Fruit fly (Drosophila melanogaster) whole organism, pupa: ENCODE measurements around the gene goe.

Experiments
- CG8301 ChIP-seq: fragments of 200-800 bp; sonication (Bioruptor generic); optimal IDR thresholded peaks from 2 replicates; lab custom pipeline; 2018; ENCODE audit warnings: missing biosample characterization, mild to moderate bottlenecking, missing genetic modification characterization
- Pif1B ChIP-seq: fragments of 200-800 bp; sonication (Bioruptor generic); optimal IDR thresholded peaks from 3 replicates; lab custom pipeline; 2016; ENCODE audit warnings: missing biosample characterization, missing genetic modification characterization

- no peak for TF ChIP-seq CG8301 (tag; lab: Kevin White, UChicago)
- TF ChIP-seq Pif1B (GFP tag; lab: Kevin White, UChicago): no peak
Measured at dm6 chrX:16791058-16791457, 39.3 kb upstream of the goe start, which contains the start of gene Rrp45.
